Fruit fly (Drosophila melanogaster) whole organism, embryonic: Measurements from ENCODE around the gene RhoGDI.

ENCODE experiments used
- ATbp ChIP-seq: fragments of 200-800 bp; sonication (Bioruptor generic); optimal IDR thresholded peaks from 2 replicates; lab custom pipeline; 2017; ENCODE audit warnings: missing biosample characterization, mild to moderate bottlenecking, missing genetic modification characterization, missing genetic modification reagents
- Atf3 ChIP-seq: fragments of 200-800 bp; sonication (Bioruptor generic); optimal IDR thresholded peaks from 3 replicates; lab custom pipeline; 2016; ENCODE audit warnings: missing biosample characterization, missing genetic modification characterization
- B-H1 ChIP-seq: fragments of 200-800 bp; sonication (Bioruptor generic); IDR thresholded peaks from 3 replicates; pipeline ENCODE4 v1.3.6; 2022; ENCODE audit warnings: missing biosample characterization, missing genetic modification characterization
- CG10366 ChIP-seq: fragments of 200-800 bp; sonication (Bioruptor generic); IDR thresholded peaks from 2 replicates; pipeline ENCODE4 v1.3.6; 2022; ENCODE audit warnings: missing biosample characterization, missing genetic modification characterization
- CG15696 ChIP-seq: fragments of 200-800 bp; sonication (Bioruptor generic); optimal IDR thresholded peaks from 2 replicates; lab custom pipeline; 2019; ENCODE audit warnings: missing biosample characterization, mild to moderate bottlenecking, missing genetic modification characterization, moderate library complexity
- CG17829 ChIP-seq: fragments of 200-800 bp; optimal IDR thresholded peaks from 2 replicates; lab custom pipeline; 2019; ENCODE audit warnings: missing biosample characterization, mild to moderate bottlenecking, missing genetic modification characterization, moderate library complexity
- CG30020 ChIP-seq: fragments of 200-800 bp; optimal IDR thresholded peaks from 2 replicates; lab custom pipeline; 2019; ENCODE audit warnings: missing biosample characterization, mild to moderate bottlenecking, missing genetic modification characterization, moderate library complexity
- CG6654 ChIP-seq: fragments of 200-800 bp; sonication (Bioruptor generic); optimal IDR thresholded peaks from 2 replicates; lab custom pipeline; 2017; ENCODE audit warnings: missing biosample characterization, mild to moderate bottlenecking, missing genetic modification characterization
- CG7357 ChIP-seq: fragments of 200-800 bp; sonication (Bioruptor generic); IDR thresholded peaks from 3 replicates; pipeline ENCODE4 v1.3.6; 2022; ENCODE audit warnings: missing biosample characterization, missing genetic modification characterization
- CG7839 ChIP-seq: fragments of 200-800 bp; sonication (Bioruptor generic); optimal IDR thresholded peaks from 3 replicates; lab custom pipeline; 2018; ENCODE audit warnings: missing biosample characterization, mild to moderate bottlenecking, missing genetic modification characterization, moderate library complexity
- CG8388 ChIP-seq: fragments of 200-800 bp; sonication (Bioruptor generic); optimal IDR thresholded peaks from 2 replicates; lab custom pipeline; 2019; ENCODE audit warnings: missing biosample characterization, mild to moderate bottlenecking, missing genetic modification characterization, moderate library complexity
- CG8765 ChIP-seq: fragments of 200-800 bp; sonication (Bioruptor generic); IDR thresholded peaks from 2 replicates; pipeline ENCODE4 v1.3.6; 2022; ENCODE audit warnings: missing biosample characterization, missing genetic modification characterization
- CG9876 ChIP-seq: fragments of 200-800 bp; sonication (Bioruptor generic); optimal IDR thresholded peaks from 2 replicates; lab custom pipeline; 2016; ENCODE audit warnings: missing biosample characterization, missing genetic modification characterization
- Chrac-16 ChIP-seq: fragments of 200-800 bp; sonication (Bioruptor generic); optimal IDR thresholded peaks from 3 replicates; lab custom pipeline; 2016; ENCODE audit warnings: missing biosample characterization, missing genetic modification characterization
- CoRest ChIP-seq: fragments of 200-800 bp; sonication (Bioruptor generic); optimal IDR thresholded peaks from 3 replicates; lab custom pipeline; 2018; ENCODE audit warnings: missing biosample characterization, mild to moderate bottlenecking, missing genetic modification characterization, moderate library complexity
- D ChIP-seq, 2 experiments: fragments of 200-800 bp in 1 of 2; fragments of >200 bp in 1 of 2; sonication (Bioruptor generic) in 1 of 2; optimal IDR thresholded peaks; 2 replicates in 1 of 2; 3 replicates in 1 of 2; lab custom pipeline; 2017; ENCODE audit warnings: mild to moderate bottlenecking in 1 of 2, missing biosample characterization in 1 of 2, missing genetic modification characterization in 1 of 2, missing genetic modification reagents in 1 of 2
- Dek ChIP-seq: fragments of 200-800 bp; sonication (Bioruptor generic); optimal IDR thresholded peaks from 3 replicates; lab custom pipeline; 2019; ENCODE audit warnings: missing biosample characterization, mild to moderate bottlenecking, missing genetic modification characterization, moderate library complexity
- Dip3 ChIP-seq: fragments of 200-800 bp; sonication (Bioruptor generic); optimal IDR thresholded peaks from 3 replicates; lab custom pipeline; 2016; ENCODE audit warnings: missing biosample characterization, missing genetic modification characterization
- Fer1 ChIP-seq: fragments of 200-800 bp; sonication (Bioruptor generic); optimal IDR thresholded peaks from 2 replicates; lab custom pipeline; 2017; ENCODE audit warnings: missing biosample characterization, mild to moderate bottlenecking, missing genetic modification characterization
- Gsc ChIP-seq: fragments of 200-800 bp; sonication (Bioruptor generic); IDR thresholded peaks from 2 replicates; pipeline ENCODE4 v1.3.6; 2022; ENCODE audit warnings: missing biosample characterization, missing genetic modification characterization
- HLHmδ ChIP-seq: fragments of 200-800 bp; sonication (Bioruptor generic); optimal IDR thresholded peaks from 2 replicates; lab custom pipeline; 2018; ENCODE audit warnings: missing biosample characterization, mild to moderate bottlenecking, missing genetic modification characterization, moderate library complexity
- HmgZ ChIP-seq: fragments of 200-800 bp; sonication (Bioruptor generic); optimal IDR thresholded peaks from 2 replicates; lab custom pipeline; 2018; ENCODE audit warnings: missing biosample characterization, mild to moderate bottlenecking, missing genetic modification characterization
- Lhr ChIP-seq: fragments of 200-800 bp; sonication (Bioruptor generic); optimal IDR thresholded peaks from 3 replicates; lab custom pipeline; 2017; ENCODE audit warnings: mild to moderate bottlenecking, missing biosample characterization, missing genetic modification reagents, missing genetic modification characterization
- Med ChIP-seq: fragments of 200-800 bp; sonication (Bioruptor generic); peaks from one replicate; lab custom pipeline; 2016; ENCODE audit warnings: missing biosample characterization, missing genetic modification characterization, mild to moderate bottlenecking, inconsistent platforms, moderate library complexity
- NC2α ChIP-seq: fragments of 200-800 bp; sonication (Bioruptor generic); optimal IDR thresholded peaks from 2 replicates; lab custom pipeline; 2016; ENCODE audit warnings: missing biosample characterization, missing genetic modification characterization
- NfI ChIP-seq: fragments of 200-800 bp; sonication (Bioruptor generic); optimal IDR thresholded peaks from 3 replicates; lab custom pipeline; 2018; ENCODE audit warnings: missing biosample characterization, mild to moderate bottlenecking, missing genetic modification characterization, moderate library complexity
- PHDP ChIP-seq: fragments of 200-800 bp; sonication (Bioruptor generic); optimal IDR thresholded peaks from 3 replicates; lab custom pipeline; 2018; ENCODE audit warnings: missing biosample characterization, mild to moderate bottlenecking, missing genetic modification characterization, moderate library complexity
- Ptx1 ChIP-seq: fragments of 200-800 bp; sonication (Bioruptor generic); IDR thresholded peaks from 2 replicates; pipeline ENCODE4 v1.3.6; 2022; ENCODE audit warnings: missing biosample characterization, missing genetic modification characterization
- Spps ChIP-seq: fragments of 200-800 bp; sonication (Bioruptor generic); optimal IDR thresholded peaks from 2 replicates; lab custom pipeline; 2018; ENCODE audit warnings: missing biosample characterization, mild to moderate bottlenecking, missing genetic modification characterization
- Ssrp ChIP-seq: fragments of 200-800 bp; sonication (Bioruptor generic); optimal IDR thresholded peaks from 2 replicates; lab custom pipeline; 2018; ENCODE audit warnings: missing biosample characterization, mild to moderate bottlenecking, missing genetic modification characterization, moderate library complexity
- ap ChIP-seq: fragments of 200-800 bp; sonication (Bioruptor generic); IDR thresholded peaks from 2 replicates; pipeline ENCODE4 v1.3.6; 2022; ENCODE audit warnings: missing biosample characterization, missing genetic modification characterization
- ash1 ChIP-seq: fragments of 200-800 bp; sonication (Bioruptor generic); optimal IDR thresholded peaks from 2 replicates; lab custom pipeline; 2018; ENCODE audit warnings: missing biosample characterization, mild to moderate bottlenecking, missing genetic modification characterization
- ato ChIP-seq: fragments of 200-800 bp; sonication (Bioruptor generic); IDR thresholded peaks from 2 replicates; pipeline ENCODE4 v1.3.6; 2022; ENCODE audit warnings: missing biosample characterization, missing genetic modification characterization; ENCODE audit not compliant: partially characterized antibody
- bcd ChIP-seq: fragments of 200-800 bp; sonication (Bioruptor generic); optimal IDR thresholded peaks from 2 replicates; lab custom pipeline; 2017; ENCODE audit warnings: missing biosample characterization, mild to moderate bottlenecking, missing genetic modification characterization
- bigmax ChIP-seq: fragments of 200-800 bp; sonication (Bioruptor generic); optimal IDR thresholded peaks from 2 replicates; lab custom pipeline; 2018; ENCODE audit warnings: missing biosample characterization, mild to moderate bottlenecking, missing genetic modification characterization
- cad ChIP-seq: fragments of >200 bp; optimal IDR thresholded peaks from 2 replicates; lab custom pipeline; 2017; ENCODE audit warnings: missing biosample characterization, missing genetic modification characterization
- corto ChIP-seq: fragments of 200-800 bp; sonication (Bioruptor generic); optimal IDR thresholded peaks from 2 replicates; lab custom pipeline; 2016; ENCODE audit warnings: missing biosample characterization, mild to moderate bottlenecking, missing genetic modification characterization, moderate library complexity
- dm ChIP-seq: fragments of 200-800 bp; sonication (Bioruptor generic); optimal IDR thresholded peaks from 3 replicates; lab custom pipeline; 2016; ENCODE audit warnings: missing biosample characterization, missing genetic modification characterization
- fu2 ChIP-seq: fragments of 200-800 bp; sonication (Bioruptor generic); optimal IDR thresholded peaks from 2 replicates; lab custom pipeline; 2016; ENCODE audit warnings: missing biosample characterization, missing genetic modification characterization
- gro ChIP-seq: fragments of 200-800 bp; sonication (Bioruptor generic); optimal IDR thresholded peaks from 2 replicates; lab custom pipeline; 2016; ENCODE audit warnings: missing biosample characterization, missing genetic modification characterization
- insv ChIP-seq, 2 experiments: fragments of 200-800 bp; sonication (Bioruptor generic); optimal IDR thresholded peaks; 3 replicates each; lab custom pipeline; 2016 to 2018; ENCODE audit warnings: missing biosample characterization in 2 of 2, missing genetic modification characterization in 2 of 2
- lbe ChIP-seq: fragments of 200-800 bp; sonication (Bioruptor generic); optimal IDR thresholded peaks from 2 replicates; lab custom pipeline; 2016; ENCODE audit warnings: missing biosample characterization, mild to moderate bottlenecking, missing genetic modification characterization
- nmo ChIP-seq: fragments of 200-800 bp; sonication (Bioruptor generic); optimal IDR thresholded peaks from 2 replicates; lab custom pipeline; 2018; ENCODE audit warnings: missing biosample characterization, mild to moderate bottlenecking, missing genetic modification characterization, moderate library complexity
- pb ChIP-seq: fragments of 200-800 bp; sonication (Bioruptor generic); optimal IDR thresholded peaks from 3 replicates; lab custom pipeline; 2016; ENCODE audit warnings: missing biosample characterization, missing genetic modification characterization
- prd ChIP-seq, 3 experiments: fragments of >200 bp in 2 of 3; fragments of 200-800 bp in 1 of 3; sonication (Bioruptor generic) in 1 of 3; optimal IDR thresholded peaks in 2 of 3; IDR thresholded peaks in 1 of 3; 2 replicates in 2 of 3; 3 replicates in 1 of 3; pipeline versions ENCODE4 v1.3.6 to Lab custom; 2017 to 2022; ENCODE audit warnings: missing biosample characterization in 1 of 3, missing genetic modification characterization in 1 of 3
- salm ChIP-seq: fragments of 200-800 bp; sonication (Bioruptor generic); optimal IDR thresholded peaks from 2 replicates; lab custom pipeline; 2018; ENCODE audit warnings: missing biosample characterization, mild to moderate bottlenecking, missing genetic modification characterization
- slbo ChIP-seq: fragments of 200-800 bp; sonication (Bioruptor generic); IDR thresholded peaks from 2 replicates; pipeline ENCODE4 v1.3.6; 2022; ENCODE audit warnings: missing biosample characterization, missing genetic modification characterization
- slp2 ChIP-seq: fragments of 200-800 bp; sonication (Bioruptor generic); optimal IDR thresholded peaks from 2 replicates; lab custom pipeline; 2016; ENCODE audit warnings: missing biosample characterization, missing genetic modification characterization
- trh ChIP-seq: fragments of 200-800 bp; sonication (Bioruptor generic); optimal IDR thresholded peaks from 2 replicates; lab custom pipeline; 2016; ENCODE audit warnings: missing biosample characterization, missing genetic modification characterization

RhoGDI gene

DNA sequence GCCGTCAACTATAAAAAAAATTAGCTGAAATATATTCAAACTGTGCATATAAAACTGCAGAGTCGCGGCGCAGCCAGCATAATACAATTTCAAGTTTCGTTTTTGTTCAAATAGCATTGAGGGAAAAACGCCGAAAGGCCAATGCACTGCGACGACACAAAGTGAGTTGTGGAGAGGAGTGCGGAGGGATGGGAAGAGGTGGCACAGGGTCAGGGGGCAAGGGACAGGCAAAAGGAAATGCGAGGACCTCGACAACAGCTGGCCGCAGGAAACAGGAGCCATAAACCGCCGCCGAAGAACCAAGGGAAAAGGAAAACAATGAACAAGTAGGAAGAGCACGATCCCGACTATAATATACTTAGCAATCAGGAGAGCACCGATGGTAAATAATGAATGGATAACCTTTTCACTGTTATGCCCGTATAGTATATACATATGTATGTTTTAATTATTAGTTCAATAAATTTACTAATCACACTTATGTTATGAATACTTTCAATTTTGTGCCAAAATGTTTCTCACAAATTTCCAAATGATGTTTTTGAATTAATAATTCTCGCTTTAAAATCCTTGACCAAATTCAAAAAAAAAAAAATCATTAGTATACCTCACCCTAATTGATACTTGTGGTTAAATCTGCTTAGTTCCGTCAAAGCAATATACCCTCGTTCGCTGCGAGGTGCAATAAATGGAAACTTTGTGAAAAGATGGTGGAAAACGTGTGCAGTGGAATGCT lies 29.8 kb upstream of the RhoGDI start (continued):
- TF ChIP-seq nmo (GFP tag; lab: Kevin White, UChicago), result peak; percentile 69
- no peak for TF ChIP-seq HLHmδ (GFP tag; lab: Kevin White, UChicago)
- no peak for TF ChIP-seq HmgZ
- peak; percentile 48 for TF ChIP-seq CG7839
- TF ChIP-seq D (optimal IDR thresholded peaks at IDR 0.05; lab: Kevin White, UChicago), result no peak
- TF ChIP-seq D (GFP tag; optimal IDR thresholded peaks at IDR 0.05; lab: Kevin White, UChicago), result no peak
- TF ChIP-seq prd (optimal IDR thresholded peaks at IDR 0.05; lab: Kevin White, UChicago), result no peak
- TF ChIP-seq prd (GFP tag; IDR thresholded peaks at IDR 0.05; lab: Robert Waterston, UW), result no peak; the same call in 2 of the 3 replicates
- no peak for TF ChIP-seq CG8765
- no peak for TF ChIP-seq ATbp
- TF ChIP-seq insv (GFP tag; optimal IDR thresholded peaks at IDR 0.05; lab: Kevin White, UChicago), result no peak
- no peak for TF ChIP-seq bigmax (GFP tag; lab: Kevin White, UChicago)
- TF ChIP-seq slbo (GFP tag; lab: Robert Waterston, UW), result no peak
- TF ChIP-seq Chrac-16, result peak; percentile 48
- peak; percentile 52 for TF ChIP-seq CG8388
- TF ChIP-seq CG6654, result no peak
- peak; percentile 22 for TF ChIP-seq CG17829
- TF ChIP-seq CG7357 (GFP tag; lab: Robert Waterston, UW), result no peak
- peak; percentile 70 for TF ChIP-seq cad (GFP tag; lab: Kevin White, UChicago)
- TF ChIP-seq bcd (GFP tag; lab: Kevin White, UChicago), result no peak
- TF ChIP-seq gro (GFP tag; lab: Kevin White, UChicago), result no peak
- no peak for TF ChIP-seq CG9876 (GFP tag; lab: Kevin White, UChicago)
- no peak for TF ChIP-seq ash1 (GFP tag; lab: Kevin White, UChicago)
- no peak for TF ChIP-seq Dek
- no peak for TF ChIP-seq pb
- TF ChIP-seq NC2α, result no peak
- no peak for TF ChIP-seq NfI
- no peak for TF ChIP-seq PHDP (tag; lab: Kevin White, UChicago)
- TF ChIP-seq slp2 (GFP tag; lab: Kevin White, UChicago), result no peak
- peak; percentile 13 for TF ChIP-seq dm
- no peak for TF ChIP-seq ap (GFP tag; lab: Robert Waterston, UW)
- no peak for TF ChIP-seq corto
- TF ChIP-seq CG10366 (GFP tag; lab: Robert Waterston, UW), result no peak
- no peak for TF ChIP-seq Atf3
- TF ChIP-seq Fer1 (GFP tag; lab: Kevin White, UChicago), result no peak
- TF ChIP-seq Lhr (GFP tag; lab: Kevin White, UChicago), result no peak
- TF ChIP-seq trh (GFP tag; lab: Kevin White, UChicago), result no peak
- peak; percentile 55 for TF ChIP-seq Ssrp (tag; lab: Kevin White, UChicago)
- no peak for TF ChIP-seq B-H1 (GFP tag; lab: Robert Waterston, UW)
- TF ChIP-seq CoRest, result peak; percentile 55
- TF ChIP-seq CG30020 (tag; lab: Kevin White, UChicago), result no peak
- TF ChIP-seq Dip3 (GFP tag; lab: Kevin White, UChicago), result no peak
- peak; percentile 48; the same call in 1 of the 2 replicates for TF ChIP-seq ato (GFP tag; lab: Robert Waterston, UW)
- no peak for TF ChIP-seq Gsc
- no peak for TF ChIP-seq fu2 (GFP tag; lab: Kevin White, UChicago)
- no peak for TF ChIP-seq lbe (GFP tag; lab: Kevin White, UChicago)
- no peak for TF ChIP-seq Ptx1
- TF ChIP-seq CG15696, result peak; percentile 53
- TF ChIP-seq Med, result peak; percentile 55
- no peak for TF ChIP-seq Spps
- TF ChIP-seq salm, result no peak
